Worm (Caenorhabditis elegans): ENCODE results near the gene nhr-141.

DNA sequence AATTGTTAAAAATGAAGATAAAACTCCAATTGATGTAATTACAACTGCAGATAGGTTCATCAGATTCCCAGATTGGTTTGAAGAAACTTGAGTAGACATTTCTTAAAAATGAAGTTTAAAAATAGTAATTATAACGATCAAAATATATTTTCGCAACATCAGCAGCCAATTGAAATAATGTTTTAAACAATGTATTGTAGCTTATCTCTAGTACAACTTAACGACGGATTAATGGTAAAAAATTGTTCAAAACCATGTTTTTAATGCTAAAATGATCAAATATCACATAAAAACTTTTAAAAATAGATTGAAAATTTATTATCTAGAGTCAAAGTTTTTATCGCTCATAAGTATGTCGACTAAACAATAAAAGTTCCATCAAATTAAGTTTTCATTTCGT lies 50.7 kb downstream of the nhr-141 start, which contains the start of gene srbc-11:
- TF ChIP-seq zag-1 (tag; optimal IDR thresholded peaks at IDR 0.05) (no peak), nhr-11 (tag; optimal IDR thresholded peaks at IDR 0.05) (no peak), ama-1 (optimal IDR thresholded peaks at IDR 0.05) (no peak), nhr-90 (tag; optimal IDR thresholded peaks at IDR 0.05; ENCODE audit: poor library complexity) (no peak), snpc-4 (tag; optimal IDR thresholded peaks at IDR 0.05) (no peak), ets-5 (GFP tag; IDR thresholded peaks at IDR 0.05) (no peak), tbx-2 (tag; optimal IDR thresholded peaks at IDR 0.05) (no peak), lin-39 (tag; optimal IDR thresholded peaks at IDR 0.05) (no peak), lsy-2 (tag; optimal IDR thresholded peaks at IDR 0.05) (no peak), fkh-10 (GFP tag; optimal IDR thresholded peaks at IDR 0.05) (no peak), skn-1 (tag; optimal IDR thresholded peaks at IDR 0.05) (no peak), nhr-76 (tag; optimal IDR thresholded peaks at IDR 0.05) (no peak)

Measured in whole organism, L1 larva.